Worm (Caenorhabditis elegans) whole organism, L1 larva: ENCODE results near the gene ddo-3.

Experiments used
- ama-1 ChIP-seq: fragments of 150-350 bp; optimal IDR thresholded peaks from 2 replicates; lab custom pipeline; 2014
- fkh-10 ChIP-seq: sonication (generic microtip); optimal IDR thresholded peaks from 2 replicates; lab custom pipeline; 2017; ENCODE audit warnings: missing biosample characterization, missing genetic modification reagents, missing genetic modification characterization
- lin-13 ChIP-seq: fragments of 150-350 bp; optimal IDR thresholded peaks from 2 replicates; lab custom pipeline; 2014; ENCODE audit warnings: missing biosample characterization, missing genetic modification reagents, missing genetic modification characterization
- lsy-2 ChIP-seq, 2 experiments: fragments of 150-350 bp; optimal IDR thresholded peaks; 2 replicates each; lab custom pipeline; 2014; ENCODE audit warnings: missing biosample characterization in 2 of 2, missing genetic modification characterization in 2 of 2
- nhr-28 ChIP-seq: fragments of 150-350 bp; optimal IDR thresholded peaks from 2 replicates; lab custom pipeline; 2014; ENCODE audit warnings: missing biosample characterization, missing genetic modification characterization
- rnt-1 ChIP-seq: sonication (generic microtip); optimal IDR thresholded peaks from 2 replicates; lab custom pipeline; 2016; ENCODE audit warnings: mild to moderate bottlenecking, missing genetic modification characterization, moderate library complexity, missing compliant biosample characterization
- skn-1 ChIP-seq: fragments of 150-350 bp; optimal IDR thresholded peaks from 2 replicates; lab custom pipeline; 2014; ENCODE audit warnings: missing biosample characterization, missing genetic modification characterization
- snpc-4 ChIP-seq: fragments of 150-350 bp; optimal IDR thresholded peaks from 2 replicates; lab custom pipeline; 2014; ENCODE audit warnings: missing biosample characterization, missing genetic modification characterization
- sox-4 ChIP-seq: sonication (generic microtip); optimal IDR thresholded peaks from 2 replicates; lab custom pipeline; 2016; ENCODE audit warnings: missing genetic modification characterization, missing compliant biosample characterization
- tbx-2 ChIP-seq: sonication (generic microtip); optimal IDR thresholded peaks from 2 replicates; lab custom pipeline; 2016; ENCODE audit warnings: missing genetic modification characterization, missing compliant biosample characterization
- tlp-1 ChIP-seq: fragments of 150-350 bp; optimal IDR thresholded peaks from 2 replicates; lab custom pipeline; 2014; ENCODE audit warnings: missing biosample characterization, missing genetic modification characterization
- unc-62 ChIP-seq: fragments of 150-350 bp; optimal IDR thresholded peaks from 2 replicates; lab custom pipeline; 2014; ENCODE audit warnings: missing biosample characterization, missing genetic modification reagents, missing genetic modification characterization
- vab-15 ChIP-seq: sonication (generic microtip); optimal IDR thresholded peaks from 2 replicates; lab custom pipeline; 2017; ENCODE audit warnings: missing genotype, mild to moderate bottlenecking, missing genetic modification characterization, missing compliant biosample characterization

ce11 chrIII:6581585-6581984, 6.1 kb upstream of the ddo-3 start, which contains the start of gene acr-21:
- no peak for TF ChIP-seq lsy-2 (tag; optimal IDR thresholded peaks at IDR 0.05; lab: Kevin White, UChicago)
- TF ChIP-seq ama-1 (lab: Kevin White, UChicago) = no peak
- no peak for TF ChIP-seq snpc-4 (tag; lab: Kevin White, UChicago)
- no peak for TF ChIP-seq rnt-1 (tag; lab: Kevin White, UChicago)
- no peak for TF ChIP-seq unc-62 (GFP tag; lab: Kevin White, UChicago)
- no peak for TF ChIP-seq skn-1
- no peak for TF ChIP-seq sox-4 (tag; lab: Kevin White, UChicago)
- no peak for TF ChIP-seq tlp-1 (tag; lab: Kevin White, UChicago)
- no peak for TF ChIP-seq lin-13 (GFP tag; lab: Kevin White, UChicago)
- no peak for TF ChIP-seq fkh-10 (GFP tag; lab: Kevin White, UChicago)
- TF ChIP-seq vab-15 = no peak
- no peak for TF ChIP-seq tbx-2 (tag; lab: Kevin White, UChicago)
- no peak for TF ChIP-seq nhr-28 (tag; lab: Kevin White, UChicago)
